Worm (Caenorhabditis elegans) whole organism, L4/young adult: Measurements from ENCODE around the gene fip-7.
A peak's percentile ranks its signal among the peaks of the same experiment; 100 is the strongest.
"Not testable (repeated sequence)": the region's sequence is repeated elsewhere in the genome, so short reads cannot be mapped to it uniquely, and the experiment has no call there.

Experiments used
- W03F9.2 ChIP-seq: fragments of 150-350 bp; optimal IDR thresholded peaks from 2 replicates; lab custom pipeline; 2014; ENCODE audit warnings: missing biosample characterization, missing genetic modification characterization
- dao-5 ChIP-seq: sonication (generic microtip); optimal IDR thresholded peaks from 2 replicates; lab custom pipeline; 2016; ENCODE audit warnings: missing genotype, missing genetic modification characterization, moderate library complexity, missing compliant biosample characterization
- him-1 ChIP-seq: sonication (generic microtip); optimal IDR thresholded peaks from 2 replicates; lab custom pipeline; 2016; ENCODE audit warnings: missing genotype, missing genetic modification reagents, missing genetic modification characterization, missing compliant biosample characterization

The fip-7 gene

ce11 chrIV:16656232-16656631 lies 30.2 kb downstream of the fip-7 start, which contains the start of gene tsr-2:
Gene tsr-2, plus strand, starts transcription at chrIV:16656613.
- TF ChIP-seq dao-5 (tag; lab: Kevin White, UChicago): no peak
- TF ChIP-seq W03F9.2 (tag; lab: Kevin White, UChicago): peak; percentile 92
- TF ChIP-seq him-1 (tag; lab: Kevin White, UChicago): peak; percentile 46

- TF ChIP-seq W03F9.2 (tag; lab: Kevin White, UChicago) (no peak), dao-5 (tag; lab: Kevin White, UChicago) (no peak), him-1 (tag; lab: Kevin White, UChicago) (no peak)
These were observed 31.5 kb downstream of the fip-7 start for ce11 chrIV:16657488-16657982.

ce11 chrIV:16658731-16659130 lies 32.7 kb downstream of the fip-7 start:
- TF ChIP-seq him-1 (tag; lab: Kevin White, UChicago) (no peak), dao-5 (tag; lab: Kevin White, UChicago) (no peak), W03F9.2 (tag; lab: Kevin White, UChicago) (no peak)

ce11 chrIV:16659475-16659874 lies 33.5 kb downstream of the fip-7 start:
- TF ChIP-seq W03F9.2 (tag; lab: Kevin White, UChicago): no peak
- no peak for TF ChIP-seq dao-5 (tag; lab: Kevin White, UChicago)
- no peak for TF ChIP-seq him-1 (tag; lab: Kevin White, UChicago)

ce11 chrIV:16663591-16663990 lies 37.6 kb downstream of the fip-7 start:
- TF ChIP-seq him-1 (tag; lab: Kevin White, UChicago): peak; percentile 58
- TF ChIP-seq dao-5 (tag; lab: Kevin White, UChicago): no peak
- TF ChIP-seq W03F9.2 (tag; lab: Kevin White, UChicago): peak; percentile 3

- TF ChIP-seq W03F9.2, him-1, dao-5 (tag; lab: Kevin White, UChicago): not testable (repeated sequence)
These were observed 38.0 kb downstream of the fip-7 start, which contains the start of gene sta-1 for ce11 chrIV:16664020-16664419. Gene sta-1, plus strand, starts transcription at chrIV:16664320.
